Fruit fly (Drosophila melanogaster) whole organism, embryonic: ENCODE measurements around the gene Txl.
A peak's percentile ranks its signal among the peaks of the same experiment; 100 is the strongest.

Source experiments
- BEAF-32 ChIP-seq: fragments of 200-800 bp; sonication (Bioruptor generic); optimal IDR thresholded peaks from 3 replicates; lab custom pipeline; 2017; ENCODE audit warnings: missing biosample characterization, missing genetic modification characterization, mild to moderate bottlenecking, moderate library complexity, missing genetic modification reagents
- CG10321 ChIP-seq: fragments of 200-800 bp; sonication (Bioruptor generic); IDR thresholded peaks from 2 replicates; pipeline ENCODE4 v1.3.6; 2022; ENCODE audit warnings: missing biosample characterization, missing genetic modification characterization
- CG11093 ChIP-seq: fragments of 200-800 bp; sonication (Bioruptor generic); IDR thresholded peaks from 3 replicates; pipeline ENCODE4 v1.3.6; 2022; ENCODE audit warnings: missing biosample characterization, missing genetic modification characterization
- CG12391 ChIP-seq: fragments of 200-800 bp; sonication (Bioruptor generic); optimal IDR thresholded peaks from 3 replicates; lab custom pipeline; 2018; ENCODE audit warnings: missing biosample characterization, mild to moderate bottlenecking, missing genetic modification characterization, moderate library complexity
- CG12659 ChIP-seq: fragments of 200-800 bp; sonication (Bioruptor generic); optimal IDR thresholded peaks from 3 replicates; lab custom pipeline; 2017; ENCODE audit warnings: mild to moderate bottlenecking, missing biosample characterization, missing genetic modification reagents, missing genetic modification characterization
- CG13287 ChIP-seq: fragments of 200-800 bp; sonication (Bioruptor generic); IDR thresholded peaks from 2 replicates; pipeline ENCODE4 v1.3.6; 2022; ENCODE audit warnings: missing biosample characterization, missing genetic modification characterization; ENCODE audit not compliant: partially characterized antibody
- CG15601 ChIP-seq: fragments of 200-800 bp; sonication (Bioruptor generic); optimal IDR thresholded peaks from 3 replicates; lab custom pipeline; 2019; ENCODE audit warnings: missing biosample characterization, mild to moderate bottlenecking, missing genetic modification characterization, moderate library complexity
- CG1647 ChIP-seq: fragments of 200-800 bp; sonication (Bioruptor generic); optimal IDR thresholded peaks from 3 replicates; lab custom pipeline; 2016; ENCODE audit warnings: missing biosample characterization, missing genetic modification characterization
- CG16813 ChIP-seq: fragments of 200-800 bp; sonication (Bioruptor generic); IDR thresholded peaks from 3 replicates; pipeline ENCODE4 v1.3.6; 2022; ENCODE audit warnings: missing biosample characterization, missing genetic modification characterization; ENCODE audit not compliant: partially characterized antibody
- CG18262 ChIP-seq: fragments of 200-800 bp; optimal IDR thresholded peaks from 3 replicates; lab custom pipeline; 2019; ENCODE audit warnings: missing biosample characterization, mild to moderate bottlenecking, missing genetic modification characterization, moderate library complexity
- CG2712 ChIP-seq: fragments of 200-800 bp; optimal IDR thresholded peaks from 3 replicates; lab custom pipeline; 2019; ENCODE audit warnings: missing biosample characterization, mild to moderate bottlenecking, missing genetic modification characterization, moderate library complexity
- CG30403 ChIP-seq: fragments of 200-800 bp; sonication (Bioruptor generic); optimal IDR thresholded peaks from 3 replicates; lab custom pipeline; 2016; ENCODE audit warnings: missing biosample characterization, missing genetic modification characterization
- CTCF ChIP-seq: fragments of 200-800 bp; sonication (Bioruptor generic); optimal IDR thresholded peaks from 2 replicates; lab custom pipeline; 2017; ENCODE audit warnings: missing biosample characterization, mild to moderate bottlenecking, missing genetic modification characterization, moderate library complexity
- CoRest ChIP-seq: fragments of 200-800 bp; sonication (Bioruptor generic); optimal IDR thresholded peaks from 3 replicates; lab custom pipeline; 2018; ENCODE audit warnings: missing biosample characterization, mild to moderate bottlenecking, missing genetic modification characterization, moderate library complexity
- D ChIP-seq, 2 experiments: fragments of 200-800 bp in 1 of 2; fragments of >200 bp in 1 of 2; sonication (Bioruptor generic) in 1 of 2; optimal IDR thresholded peaks; 2 replicates in 1 of 2; 3 replicates in 1 of 2; lab custom pipeline; 2017; ENCODE audit warnings: mild to moderate bottlenecking in 1 of 2, missing biosample characterization in 1 of 2, missing genetic modification characterization in 1 of 2, missing genetic modification reagents in 1 of 2
- Dad ChIP-seq: fragments of 200-800 bp; sonication (Bioruptor generic); optimal IDR thresholded peaks from 3 replicates; lab custom pipeline; 2016; ENCODE audit warnings: missing biosample characterization, missing genetic modification characterization
- Dp ChIP-seq: fragments of 200-800 bp; sonication (Bioruptor generic); optimal IDR thresholded peaks from 2 replicates; lab custom pipeline; 2018; ENCODE audit warnings: missing biosample characterization, mild to moderate bottlenecking, missing genetic modification characterization, moderate library complexity
- Elba2 ChIP-seq: fragments of 200-800 bp; sonication (Bioruptor generic); optimal IDR thresholded peaks from 3 replicates; lab custom pipeline; 2016; ENCODE audit warnings: missing biosample characterization, missing genetic modification characterization
- H15 ChIP-seq: fragments of 200-800 bp; sonication (Bioruptor generic); IDR thresholded peaks from 3 replicates; pipeline ENCODE4 v1.3.6; 2022; ENCODE audit warnings: missing biosample characterization, missing genetic modification characterization
- HLH4C ChIP-seq: fragments of 200-800 bp; sonication (Bioruptor generic); IDR thresholded peaks from 3 replicates; pipeline ENCODE4 v1.3.6; 2022; ENCODE audit warnings: missing biosample characterization, missing genetic modification characterization; ENCODE audit not compliant: partially characterized antibody
- HLH54F ChIP-seq: fragments of 200-800 bp; sonication (Bioruptor generic); optimal IDR thresholded peaks from 3 replicates; lab custom pipeline; 2016; ENCODE audit warnings: missing biosample characterization, missing genetic modification characterization
- MBD-R2 ChIP-seq: fragments of 200-800 bp; sonication (Bioruptor generic); IDR thresholded peaks from 2 replicates; pipeline ENCODE4 v1.3.6; 2022; ENCODE audit warnings: missing biosample characterization, missing genetic modification characterization
- Myb ChIP-seq: fragments of 200-800 bp; sonication (Bioruptor generic); optimal IDR thresholded peaks from 2 replicates; lab custom pipeline; 2016; ENCODE audit warnings: missing biosample characterization, missing genetic modification characterization
- NK7.1 ChIP-seq: fragments of 200-800 bp; sonication (Bioruptor generic); optimal IDR thresholded peaks from 3 replicates; lab custom pipeline; 2016; ENCODE audit warnings: missing biosample characterization, missing genetic modification characterization
- Optix ChIP-seq: fragments of 200-800 bp; sonication (Bioruptor generic); IDR thresholded peaks from 3 replicates; pipeline ENCODE4 v1.3.6; 2022; ENCODE audit warnings: missing biosample characterization, missing genetic modification characterization
- Pdp1 ChIP-seq, 2 experiments: fragments of 200-800 bp; sonication (Bioruptor generic); optimal IDR thresholded peaks; 3 replicates each; lab custom pipeline; 2016; ENCODE audit warnings: missing biosample characterization in 2 of 2, missing genetic modification characterization in 2 of 2, mild to moderate bottlenecking in 1 of 2, moderate library complexity in 1 of 2
- Sin3A ChIP-seq: fragments of >200 bp; optimal IDR thresholded peaks from 2 replicates; lab custom pipeline; 2018
- Sry-δ ChIP-seq: fragments of 200-800 bp; sonication (Bioruptor generic); optimal IDR thresholded peaks from 2 replicates; lab custom pipeline; 2016; ENCODE audit warnings: missing biosample characterization, missing genetic modification characterization
- YL-1 ChIP-seq: fragments of 200-800 bp; sonication (Bioruptor generic); optimal IDR thresholded peaks from 3 replicates; lab custom pipeline; 2017; ENCODE audit warnings: missing biosample characterization, mild to moderate bottlenecking, missing genetic modification characterization
- amos ChIP-seq: fragments of 200-800 bp; sonication (Bioruptor generic); IDR thresholded peaks from 2 replicates; pipeline ENCODE4 v1.3.6; 2022; ENCODE audit warnings: missing biosample characterization, missing genetic modification characterization; ENCODE audit not compliant: partially characterized antibody
- chinmo ChIP-seq: fragments of 200-800 bp; sonication (Bioruptor generic); IDR thresholded peaks from 4 replicates; pipeline ENCODE4 v1.3.6; 2022; ENCODE audit warnings: missing biosample characterization, missing genetic modification characterization; ENCODE audit not compliant: partially characterized antibody
- croc ChIP-seq: fragments of 200-800 bp; sonication (Bioruptor generic); conservative IDR thresholded peaks from 3 replicates; pipeline ENCODE4 v1.3.6; 2022; ENCODE audit warnings: missing biosample characterization, missing genetic modification characterization
- crol ChIP-seq: fragments of 200-800 bp; sonication (Bioruptor generic); IDR thresholded peaks from 2 replicates; pipeline ENCODE4 v1.3.6; 2022; ENCODE audit warnings: missing biosample characterization, missing genetic modification characterization
- gfzf ChIP-seq: fragments of 200-800 bp; sonication (Bioruptor generic); optimal IDR thresholded peaks from 2 replicates; lab custom pipeline; 2016; ENCODE audit warnings: missing biosample characterization, mild to moderate bottlenecking, missing genetic modification characterization, moderate library complexity
- inv ChIP-seq: fragments of 200-800 bp; sonication (Bioruptor generic); IDR thresholded peaks from 2 replicates; pipeline ENCODE4 v1.3.6; 2022; ENCODE audit warnings: missing biosample characterization, missing genetic modification characterization; ENCODE audit not compliant: partially characterized antibody
- knrl ChIP-seq: fragments of 200-800 bp; sonication (Bioruptor generic); IDR thresholded peaks from 3 replicates; pipeline ENCODE4 v1.3.6; 2022; ENCODE audit warnings: missing biosample characterization, missing genetic modification characterization; ENCODE audit not compliant: partially characterized antibody
- lbe ChIP-seq: fragments of 200-800 bp; sonication (Bioruptor generic); optimal IDR thresholded peaks from 2 replicates; lab custom pipeline; 2016; ENCODE audit warnings: missing biosample characterization, mild to moderate bottlenecking, missing genetic modification characterization
- nmo ChIP-seq: fragments of 200-800 bp; sonication (Bioruptor generic); optimal IDR thresholded peaks from 2 replicates; lab custom pipeline; 2018; ENCODE audit warnings: missing biosample characterization, mild to moderate bottlenecking, missing genetic modification characterization, moderate library complexity
- prd ChIP-seq, 3 experiments: fragments of >200 bp in 2 of 3; fragments of 200-800 bp in 1 of 3; sonication (Bioruptor generic) in 1 of 3; optimal IDR thresholded peaks in 2 of 3; IDR thresholded peaks in 1 of 3; 2 replicates in 2 of 3; 3 replicates in 1 of 3; pipeline versions ENCODE4 v1.3.6 to Lab custom; 2017 to 2022; ENCODE audit warnings: missing biosample characterization in 1 of 3, missing genetic modification characterization in 1 of 3
- pros ChIP-seq: fragments of 200-800 bp; sonication (Bioruptor generic); optimal IDR thresholded peaks from 3 replicates; lab custom pipeline; 2019; ENCODE audit warnings: missing biosample characterization, mild to moderate bottlenecking, missing genetic modification characterization, moderate library complexity
- pzg ChIP-seq: fragments of 200-800 bp; sonication (Bioruptor generic); optimal IDR thresholded peaks from 3 replicates; lab custom pipeline; 2018; ENCODE audit warnings: missing biosample characterization, mild to moderate bottlenecking, missing genetic modification characterization, moderate library complexity
- rib ChIP-seq: fragments of 200-800 bp; sonication (Bioruptor generic); IDR thresholded peaks from 2 replicates; pipeline ENCODE4 v1.3.6; 2022; ENCODE audit warnings: missing biosample characterization, missing genetic modification characterization
- stwl ChIP-seq: fragments of 200-800 bp; sonication (Bioruptor generic); optimal IDR thresholded peaks from 3 replicates; lab custom pipeline; 2018; ENCODE audit warnings: missing biosample characterization, mild to moderate bottlenecking, missing genetic modification characterization, moderate library complexity
- trem ChIP-seq: fragments of 200-800 bp; optimal IDR thresholded peaks from 3 replicates; lab custom pipeline; 2019; ENCODE audit warnings: missing biosample characterization, mild to moderate bottlenecking, missing genetic modification characterization, moderate library complexity
- unpg ChIP-seq: fragments of 200-800 bp; sonication (Bioruptor generic); optimal IDR thresholded peaks from 3 replicates; lab custom pipeline; 2018; ENCODE audit warnings: missing biosample characterization, mild to moderate bottlenecking, missing genetic modification characterization, moderate library complexity
- usp ChIP-seq: fragments of >200 bp; optimal IDR thresholded peaks from 2 replicates; lab custom pipeline; 2017; ENCODE audit warnings: missing biosample characterization, missing genetic modification characterization

Txl gene

DNA sequence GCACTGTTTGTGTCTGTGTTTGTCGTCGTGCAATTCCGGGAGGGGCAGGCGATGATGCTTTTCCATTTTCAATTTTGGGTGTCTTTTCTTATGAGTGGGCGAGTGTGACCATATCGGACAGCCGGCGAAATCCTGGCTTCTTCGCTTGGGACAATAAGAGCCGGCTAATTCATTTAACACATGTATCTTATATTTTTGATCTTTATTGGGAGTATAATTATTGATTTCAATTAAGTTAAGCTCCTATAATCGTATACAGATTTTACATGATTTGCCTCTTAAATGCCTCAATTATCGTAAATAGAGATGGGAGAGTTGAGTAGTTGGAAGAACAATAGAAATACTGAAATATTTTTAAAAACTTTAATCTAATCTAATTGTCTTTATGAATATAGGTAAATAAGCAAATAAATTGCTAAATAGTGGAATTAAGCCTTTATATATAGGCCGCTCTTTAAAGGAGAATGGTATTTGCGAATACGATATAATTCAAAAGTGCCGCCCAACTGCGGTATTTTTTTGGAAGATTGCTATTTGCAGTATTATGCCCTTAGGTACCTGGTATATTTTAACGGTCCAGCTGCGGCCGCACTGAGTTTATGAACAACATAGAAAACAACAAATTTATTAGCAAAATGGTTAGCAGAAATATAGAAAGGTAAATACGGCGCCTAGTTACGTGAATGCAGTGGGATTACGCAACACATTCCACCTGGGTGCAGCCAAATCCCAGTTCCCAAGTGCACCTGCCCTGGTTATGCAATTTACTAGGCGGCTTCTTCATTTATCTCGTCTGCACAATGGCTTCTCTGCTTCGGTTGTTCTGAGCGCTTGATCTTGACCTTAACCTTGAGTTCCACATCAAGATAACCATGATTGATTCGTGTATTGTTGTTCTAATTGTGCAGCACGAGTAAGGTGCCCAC is 14.1 kb downstream of the Txl start, which contains the start of the genes Myt1, PGRP-LD and Pmi:
TSS of gene Myt1 (minus strand) at position 116 of the 926 bp plus-strand sequence.
TSS of gene PGRP-LD (plus strand) at position 576 of the 926 bp plus-strand sequence.
TSS of gene Pmi (plus strand) at position 576 of the 926 bp plus-strand sequence.
- no peak for TF ChIP-seq CG11093 (GFP tag; lab: Robert Waterston, UW)
- TF ChIP-seq croc (GFP tag; lab: Robert Waterston, UW), result no peak
- peak in 1 of 2 experiments; percentile 98 for TF ChIP-seq Pdp1 (GFP tag; optimal IDR thresholded peaks at IDR 0.05; lab: Kevin White, UChicago)
- no peak for TF ChIP-seq rib (GFP tag; lab: Robert Waterston, UW)
- 0 out of 2 replicates have a peak, but pooled peaks have one; percentile 4 for TF ChIP-seq amos (GFP tag; lab: Robert Waterston, UW)
- TF ChIP-seq NK7.1 (GFP tag; lab: Kevin White, UChicago), result no peak
- peak; percentile 48 for TF ChIP-seq trem (tag; lab: Kevin White, UChicago)
- no peak for TF ChIP-seq Dad (GFP tag; lab: Kevin White, UChicago)
- 0 out of 4 replicates have a peak, but pooled peaks have one; percentile 62 for TF ChIP-seq chinmo
- 0 out of 2 replicates have a peak, but pooled peaks have one; percentile 7 for TF ChIP-seq inv (GFP tag; lab: Robert Waterston, UW)
- TF ChIP-seq CTCF, result no peak
- TF ChIP-seq CG12391 (tag; lab: Kevin White, UChicago), result peak; percentile 27
- no peak for TF ChIP-seq unpg (GFP tag; lab: Kevin White, UChicago)
- peak; percentile 56 for TF ChIP-seq Elba2 (GFP tag; lab: Kevin White, UChicago)
- peak; percentile 55 for TF ChIP-seq Sin3A (lab: Kevin White, UChicago)
- TF ChIP-seq BEAF-32 (GFP tag; lab: Kevin White, UChicago), result peak; percentile 69
- no peak for TF ChIP-seq crol (GFP tag; lab: Robert Waterston, UW)
- no peak for TF ChIP-seq CG18262 (tag; lab: Kevin White, UChicago)
- peak; percentile 13 for TF ChIP-seq CG30403 (GFP tag; lab: Kevin White, UChicago)
- peak; percentile 9 for TF ChIP-seq CG12659 (GFP tag; lab: Kevin White, UChicago)
- TF ChIP-seq pzg (GFP tag; lab: Kevin White, UChicago), result peak; percentile 42
- no peak for TF ChIP-seq usp
- TF ChIP-seq CG1647, result no peak
- 0 out of 3 replicates have a peak, but pooled peaks have one; percentile 25 for TF ChIP-seq CG16813
- TF ChIP-seq knrl (GFP tag; lab: Robert Waterston, UW), result no peak
- TF ChIP-seq D (optimal IDR thresholded peaks at IDR 0.05; lab: Kevin White, UChicago), result peak; percentile 36
- TF ChIP-seq D (GFP tag; optimal IDR thresholded peaks at IDR 0.05; lab: Kevin White, UChicago), result no peak
- peak; percentile 10 for TF ChIP-seq CoRest (tag; lab: Kevin White, UChicago)
- peak; percentile 2 for TF ChIP-seq lbe
- peak; percentile 81 for TF ChIP-seq gfzf (GFP tag; lab: Kevin White, UChicago)
- TF ChIP-seq CG10321, result no peak
- peak; percentile 33; the same call in 1 of the 2 replicates for TF ChIP-seq MBD-R2 (GFP tag; lab: Robert Waterston, UW)
- no peak for TF ChIP-seq HLH54F (GFP tag; lab: Kevin White, UChicago)
- no peak for TF ChIP-seq CG2712
- TF ChIP-seq prd (optimal IDR thresholded peaks at IDR 0.05; lab: Kevin White, UChicago), result no peak
- no peak for TF ChIP-seq prd (GFP tag; IDR thresholded peaks at IDR 0.05; lab: Robert Waterston, UW)
- TF ChIP-seq Optix (GFP tag; lab: Robert Waterston, UW), result no peak
- peak; percentile 24 for TF ChIP-seq nmo (GFP tag; lab: Kevin White, UChicago)
- TF ChIP-seq CG15601 (tag; lab: Kevin White, UChicago), result peak; percentile 3
- TF ChIP-seq CG13287 (GFP tag; lab: Robert Waterston, UW), result peak; percentile 16; the same call in 1 of the 2 replicates
- peak; percentile 26 for TF ChIP-seq YL-1 (GFP tag; lab: Kevin White, UChicago)
- peak; percentile 61 for TF ChIP-seq Sry-δ (GFP tag; lab: Kevin White, UChicago)
- peak; percentile 86 for TF ChIP-seq Dp
- peak; percentile 38 for TF ChIP-seq Myb (GFP tag; lab: Kevin White, UChicago)
- peak; percentile 39 for TF ChIP-seq pros
- 0 out of 3 replicates have a peak, but pooled peaks have one; percentile 17 for TF ChIP-seq HLH4C (GFP tag; lab: Robert Waterston, UW)
- TF ChIP-seq H15 (GFP tag; lab: Robert Waterston, UW), result no peak
- TF ChIP-seq stwl (tag; lab: Kevin White, UChicago), result peak; percentile 5
